Worm (Caenorhabditis elegans) whole organism, late embryonic: ENCODE measurements around the gene F36D4.1.

ENCODE experiments used
- ahr-1 ChIP-seq: sonication (generic microtip); optimal IDR thresholded peaks from 2 replicates; lab custom pipeline; 2016; ENCODE audit warnings: missing genetic modification characterization, missing compliant biosample characterization
- ceh-18 ChIP-seq: sonication (generic microtip); optimal IDR thresholded peaks from 2 replicates; lab custom pipeline; 2016; ENCODE audit warnings: missing genetic modification characterization, missing compliant biosample characterization
- ceh-2 ChIP-seq: sonication (generic microtip); optimal IDR thresholded peaks from 2 replicates; lab custom pipeline; 2016; ENCODE audit warnings: missing genotype, missing genetic modification characterization, missing compliant biosample characterization
- ceh-30 ChIP-seq: fragments of 150-350 bp; optimal IDR thresholded peaks from 2 replicates; lab custom pipeline; 2014; ENCODE audit warnings: missing biosample characterization, missing genetic modification characterization
- ceh-34 ChIP-seq: sonication (generic microtip); optimal IDR thresholded peaks from 2 replicates; lab custom pipeline; 2016; ENCODE audit warnings: mild to moderate bottlenecking, missing genetic modification characterization, missing compliant biosample characterization
- dmd-4 ChIP-seq: sonication (generic microtip); optimal IDR thresholded peaks from 2 replicates; lab custom pipeline; 2016; ENCODE audit warnings: borderline replicate concordance, missing genetic modification characterization, missing compliant biosample characterization
- elt-2 ChIP-seq: sonication (generic microtip); optimal IDR thresholded peaks from 2 replicates; lab custom pipeline; 2016; ENCODE audit warnings: missing genetic modification reagents, missing genetic modification characterization, missing compliant biosample characterization
- ets-4 ChIP-seq: sonication (generic microtip); optimal IDR thresholded peaks from 2 replicates; lab custom pipeline; 2016; ENCODE audit warnings: missing genetic modification characterization, missing compliant biosample characterization
- eyg-1 ChIP-seq: sonication (generic microtip); optimal IDR thresholded peaks from 2 replicates; lab custom pipeline; 2016; ENCODE audit warnings: missing genotype, missing genetic modification characterization, missing compliant biosample characterization
- hlh-15 ChIP-seq: sonication (generic microtip); optimal IDR thresholded peaks from 2 replicates; lab custom pipeline; 2016; ENCODE audit warnings: missing genetic modification characterization, missing compliant biosample characterization
- hlh-6 ChIP-seq: sonication (generic microtip); optimal IDR thresholded peaks from 2 replicates; lab custom pipeline; 2016; ENCODE audit warnings: missing genotype, missing genetic modification characterization, missing compliant biosample characterization
- lim-6 ChIP-seq: sonication (generic microtip); optimal IDR thresholded peaks from 2 replicates; lab custom pipeline; 2016; ENCODE audit warnings: missing genetic modification characterization, missing compliant biosample characterization
- madf-2 ChIP-seq: sonication (generic microtip); optimal IDR thresholded peaks from 2 replicates; lab custom pipeline; 2017; ENCODE audit warnings: missing genetic modification characterization, missing compliant biosample characterization
- nfya-1 ChIP-seq: sonication (generic microtip); optimal IDR thresholded peaks from 2 replicates; lab custom pipeline; 2017; ENCODE audit warnings: missing genetic modification characterization, mild to moderate bottlenecking, missing compliant biosample characterization, antibody characterized with exemption, moderate library complexity
- nhr-11 ChIP-seq: fragments of 150-350 bp; optimal IDR thresholded peaks from 2 replicates; lab custom pipeline; 2014; ENCODE audit warnings: missing biosample characterization, missing genetic modification characterization
- npax-4 ChIP-seq: sonication (generic microtip); optimal IDR thresholded peaks from 2 replicates; lab custom pipeline; 2016; ENCODE audit warnings: missing genetic modification characterization, missing compliant biosample characterization
- odd-2 ChIP-seq: sonication (generic microtip); optimal IDR thresholded peaks from 2 replicates; lab custom pipeline; 2017; ENCODE audit warnings: antibody characterized with exemption, mild to moderate bottlenecking, missing genetic modification characterization, missing compliant biosample characterization
- pag-3 ChIP-seq: sonication (generic microtip); optimal IDR thresholded peaks from 2 replicates; lab custom pipeline; 2016; ENCODE audit warnings: missing compliant biosample characterization, missing genetic modification characterization, borderline replicate concordance
- pqm-1 ChIP-seq: sonication (generic microtip); optimal IDR thresholded peaks from 2 replicates; lab custom pipeline; 2016; ENCODE audit warnings: missing genetic modification characterization, missing compliant biosample characterization
- ref-2 ChIP-seq: sonication (generic microtip); optimal IDR thresholded peaks from 2 replicates; lab custom pipeline; 2016; ENCODE audit warnings: missing genetic modification characterization, missing compliant biosample characterization
- sox-2 ChIP-seq: fragments of 200-800 bp; sonication (Bioruptor generic); IDR thresholded peaks from 2 replicates; pipeline ENCODE4 v1.3.6; 2022; ENCODE audit warnings: missing genetic modification reagents, missing genetic modification characterization, missing compliant biosample characterization
- sox-4 ChIP-seq: sonication (generic microtip); optimal IDR thresholded peaks from 2 replicates; lab custom pipeline; 2017; ENCODE audit warnings: mild to moderate bottlenecking, missing genetic modification characterization, inconsistent platforms, missing compliant biosample characterization
- tbx-2 ChIP-seq: sonication (generic microtip); optimal IDR thresholded peaks from 2 replicates; lab custom pipeline; 2016; ENCODE audit warnings: missing genetic modification characterization, missing compliant biosample characterization
- ttx-3 ChIP-seq: sonication (generic microtip); optimal IDR thresholded peaks from 2 replicates; lab custom pipeline; 2016; ENCODE audit warnings: missing genetic modification reagents, missing genetic modification characterization, missing compliant biosample characterization
- unc-55 ChIP-seq: sonication (generic microtip); optimal IDR thresholded peaks from 2 replicates; lab custom pipeline; 2017; ENCODE audit warnings: missing biosample characterization, missing genetic modification reagents, missing genetic modification characterization

Gene F36D4.1

DNA sequence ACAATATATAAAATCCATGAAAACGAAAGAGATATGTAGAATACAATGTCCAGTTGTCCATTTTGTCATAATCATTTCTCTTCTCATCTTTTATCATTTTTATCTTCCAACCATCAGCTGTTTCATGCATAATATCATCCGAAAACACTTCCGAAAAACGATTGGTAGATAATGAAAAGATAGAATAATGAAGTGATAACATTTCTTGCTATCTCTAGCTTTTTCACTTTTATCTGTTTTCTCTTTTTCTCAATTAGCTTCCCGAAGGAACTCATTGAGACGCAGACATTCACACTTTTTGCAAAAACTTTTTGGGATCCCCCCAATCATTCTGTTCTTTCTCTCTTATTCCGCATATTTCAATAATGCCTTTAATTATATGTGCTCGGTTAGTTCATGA is 37.2 kb downstream of the F36D4.1 start:
- TF ChIP-seq nhr-11 (tag; lab: Kevin White, UChicago) (no peak), elt-2 (tag; lab: Kevin White, UChicago) (peak; percentile 85)
- TF ChIP-seq, all 69 proteins: peak for 1

DNA sequence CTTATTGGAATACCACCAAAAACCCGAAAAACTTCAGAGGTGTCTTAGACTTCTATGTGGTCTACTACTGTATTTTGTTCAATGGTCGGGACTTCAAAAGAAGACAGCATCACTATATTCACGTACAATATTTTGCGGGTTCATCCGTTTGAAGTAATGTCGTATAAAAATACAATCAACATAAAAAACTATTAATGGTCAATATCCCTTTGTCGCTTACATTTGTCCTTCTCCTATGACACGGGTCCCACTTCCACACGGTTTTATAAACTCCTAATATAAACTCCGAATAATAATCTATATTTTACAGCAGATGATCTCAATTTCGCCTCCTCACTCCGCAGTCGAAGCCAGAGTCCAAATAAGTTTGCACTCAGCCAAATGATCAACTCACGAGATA is 40.8 kb downstream of the F36D4.1 start:
- TF ChIP-seq eyg-1 (tag; lab: Kevin White, UChicago) = no peak
- TF ChIP-seq tbx-2 (tag; lab: Kevin White, UChicago) = no peak
- TF ChIP-seq dmd-4 = no peak
- TF ChIP-seq pag-3 (tag; lab: Kevin White, UChicago) = no peak
- TF ChIP-seq pqm-1 (tag; lab: Kevin White, UChicago) = no peak

DNA sequence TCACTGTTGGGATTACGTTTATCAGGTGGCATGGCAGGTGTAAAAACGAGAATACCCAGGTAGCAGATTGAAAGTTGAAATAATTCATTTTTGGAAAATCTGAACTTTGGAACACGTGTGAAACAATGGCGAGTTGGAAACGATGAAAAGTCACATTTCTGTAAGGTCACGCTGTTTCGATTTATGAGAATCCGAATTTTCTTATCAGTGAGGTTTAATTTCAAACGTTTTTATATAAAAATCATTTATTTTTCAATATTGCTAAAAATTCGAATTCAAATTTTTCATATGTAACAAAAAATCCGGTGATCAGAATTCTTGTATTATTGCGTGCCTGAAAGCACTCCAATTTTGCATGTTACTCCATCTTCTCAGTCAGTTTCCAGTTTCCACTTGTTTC is 45.9 kb downstream of the F36D4.1 start, which contains the start of gene F07D3.3:
Gene F07D3.3 (minus strand): TSS at position 101 of the 400 bp plus-strand sequence.
- TF ChIP-seq lim-6 (tag; lab: Kevin White, UChicago) = no peak
- no peak for TF ChIP-seq ceh-34
- TF ChIP-seq nfya-1 (tag; lab: Kevin White, UChicago) = no peak
- TF ChIP-seq, all 69 proteins: peak for 0

DNA sequence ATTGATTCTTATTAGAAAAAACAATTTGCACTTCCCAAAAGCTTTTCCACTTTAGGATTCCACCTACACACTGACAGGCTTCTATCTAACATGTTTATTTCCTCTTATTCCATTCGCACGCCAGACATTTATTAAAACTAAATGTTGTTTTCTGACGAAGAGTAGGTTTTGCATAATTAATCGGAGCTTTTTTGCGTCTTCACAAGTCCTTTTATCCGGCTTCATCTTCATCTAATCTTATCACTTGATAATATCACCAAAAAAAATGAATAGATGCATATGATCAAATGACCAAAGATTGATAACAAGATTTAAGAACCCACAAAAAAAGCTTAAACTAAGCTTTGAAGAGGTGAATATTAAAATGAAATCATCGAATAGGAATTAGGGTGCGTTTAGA is 48.8 kb downstream of the F36D4.1 start:
- TF ChIP-seq odd-2 (tag; lab: Kevin White, UChicago) (no peak), madf-2 (tag; lab: Kevin White, UChicago) (no peak), ets-4 (no peak), sox-2 (GFP tag; lab: Robert Waterston, UW) (no peak), tbx-2 (tag; lab: Kevin White, UChicago) (no peak), hlh-15 (no peak), dmd-4 (no peak), ahr-1 (tag; lab: Kevin White, UChicago) (no peak), sox-4 (tag; lab: Kevin White, UChicago) (no peak), ref-2 (no peak), ttx-3 (no peak), eyg-1 (tag; lab: Kevin White, UChicago) (no peak), hlh-6 (tag; lab: Kevin White, UChicago) (no peak), npax-4 (no peak), unc-55 (GFP tag; lab: Kevin White, UChicago) (no peak), ceh-2 (tag; lab: Kevin White, UChicago) (no peak), ceh-18 (tag; lab: Kevin White, UChicago) (no peak), nhr-11 (tag; lab: Kevin White, UChicago) (no peak), ceh-30 (tag; lab: Kevin White, UChicago) (no peak), nfya-1 (tag; lab: Kevin White, UChicago) (no peak)
